Worm (Caenorhabditis elegans): Measurements from ENCODE around the gene fbxb-59.
A peak's percentile ranks its signal among the peaks of the same experiment; 100 is the strongest.

fbxb-59 gene

DNA sequence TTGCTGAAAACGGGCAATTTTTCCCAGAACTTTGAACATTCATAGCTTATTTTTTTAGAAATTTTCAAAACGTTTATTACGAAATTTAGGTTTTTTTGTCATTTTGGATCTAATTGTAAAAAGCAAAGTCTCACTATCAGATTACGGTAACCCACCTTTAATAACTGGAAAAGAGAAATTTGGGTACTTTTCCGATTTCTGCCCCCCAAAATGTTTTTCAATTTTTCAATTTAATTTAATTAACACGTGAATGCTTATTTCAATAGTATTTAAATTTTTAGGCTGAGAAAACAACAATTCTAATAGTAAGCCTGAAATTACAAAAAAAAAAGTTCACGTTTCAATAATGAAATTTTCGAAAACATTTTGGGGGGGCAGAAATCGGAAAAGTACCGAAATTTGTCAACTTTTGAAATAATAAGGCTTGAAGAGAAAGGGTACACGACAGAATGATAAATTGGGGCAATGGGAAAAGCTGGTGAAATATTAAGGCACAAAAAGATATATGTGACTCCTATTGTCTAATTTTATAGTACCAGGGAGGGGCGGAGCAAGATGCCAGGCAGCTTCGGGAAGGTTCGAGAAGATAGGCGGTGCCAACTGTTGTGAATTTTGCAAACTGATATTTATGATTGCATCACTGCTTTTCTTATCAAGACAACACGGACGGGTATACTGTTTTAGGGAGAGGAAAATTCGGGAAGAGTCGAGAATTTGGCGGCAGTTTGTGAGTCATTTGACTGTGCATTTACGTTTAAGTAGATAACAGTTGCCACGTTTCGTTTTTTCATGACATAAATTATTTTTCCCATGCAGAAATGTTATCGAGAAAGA, 41.7 kb downstream of the fbxb-59 start, which contains the start of gene F19B2.5 (continued):
- TF ChIP-seq ceh-20 (GFP tag; IDR thresholded peaks at IDR 0.05), result peak; percentile 89
- TF ChIP-seq Y75B8A.6 (GFP tag; IDR thresholded peaks at IDR 0.05), result 0 out of 2 replicates have a peak, but pooled peaks have one; percentile 20
- peak; percentile 90; the same call in 1 of the 2 replicates for TF ChIP-seq tra-1 (GFP tag; IDR thresholded peaks at IDR 0.05)
- no peak for TF ChIP-seq ZK337.2 (GFP tag; IDR thresholded peaks at IDR 0.05)
- no peak for TF ChIP-seq mxl-2 (GFP tag; conservative IDR thresholded peaks at IDR 0.05)
- no peak for TF ChIP-seq ceh-62 (tag; optimal IDR thresholded peaks at IDR 0.05)
- TF ChIP-seq lin-15B (tag; optimal IDR thresholded peaks at IDR 0.05), result no peak
- TF ChIP-seq gei-8 (GFP tag; optimal IDR thresholded peaks at IDR 0.05), result peak; percentile 60
- TF ChIP-seq mdt-29 (GFP tag; IDR thresholded peaks at IDR 0.05), result peak; percentile 100
- TF ChIP-seq T20F7.1 (GFP tag; optimal IDR thresholded peaks at IDR 0.05), result peak; percentile 49
- no peak for TF ChIP-seq zfp-2 (tag; optimal IDR thresholded peaks at IDR 0.05)
- peak; percentile 25 for TF ChIP-seq nhr-6 (tag; optimal IDR thresholded peaks at IDR 0.05)
- no peak for TF ChIP-seq attf-4 (tag; optimal IDR thresholded peaks at IDR 0.05)
- TF ChIP-seq ceh-28 (tag; optimal IDR thresholded peaks at IDR 0.05), result no peak
- no peak for TF ChIP-seq ceh-32 (tag; optimal IDR thresholded peaks at IDR 0.05; ENCODE audit: poor library complexity)
- no peak for TF ChIP-seq ceh-82 (tag; optimal IDR thresholded peaks at IDR 0.05)
- no peak for TF ChIP-seq daf-8 (GFP tag; IDR thresholded peaks at IDR 0.05)
- peak; percentile 93 for TF ChIP-seq nhr-102 (tag; optimal IDR thresholded peaks at IDR 0.05)
- TF ChIP-seq zip-11 (GFP tag; IDR thresholded peaks at IDR 0.05), result no peak
- TF ChIP-seq mdl-1 (tag; optimal IDR thresholded peaks at IDR 0.05), result no peak
- TF ChIP-seq nhr-11 (tag; optimal IDR thresholded peaks at IDR 0.05), result no peak
- TF ChIP-seq nhr-48 (tag; optimal IDR thresholded peaks at IDR 0.05), result peak; percentile 79
- TF ChIP-seq hif-1 (tag; optimal IDR thresholded peaks at IDR 0.05), result peak; percentile 33 to 48
- TF ChIP-seq pqm-1 (tag; optimal IDR thresholded peaks at IDR 0.05), result peak; percentile 11
- peak; percentile 88 for TF ChIP-seq hlh-11 (tag; optimal IDR thresholded peaks at IDR 0.05)
- TF ChIP-seq lsy-2 (tag; optimal IDR thresholded peaks at IDR 0.05), result peak in 1 of 2 experiments; percentile 53
- no peak for TF ChIP-seq Y48G9A.11 (GFP tag; IDR thresholded peaks at IDR 0.05)
- 0 out of 2 replicates have a peak, but pooled peaks have one; percentile 73 for TF ChIP-seq F44E2.7 (GFP tag; IDR thresholded peaks at IDR 0.05)
- no peak for TF ChIP-seq ZK546.5 (tag; optimal IDR thresholded peaks at IDR 0.05)
- TF ChIP-seq ztf-11 (tag; optimal IDR thresholded peaks at IDR 0.05), result no peak
- no peak for TF ChIP-seq lin-13 (GFP tag; optimal IDR thresholded peaks at IDR 0.05)
- 0 out of 2 replicates have a peak, but pooled peaks have one; percentile 40 for TF ChIP-seq nhr-41 (GFP tag; IDR thresholded peaks at IDR 0.05)
- 0 out of 2 replicates have a peak, but pooled peaks have one; percentile 6 for TF ChIP-seq hmg-1.1 (GFP tag; IDR thresholded peaks at IDR 0.05)
- TF ChIP-seq ces-1 (GFP tag; optimal IDR thresholded peaks at IDR 0.05), result no peak
- peak; percentile 62; the same call in 1 of the 2 replicates for TF ChIP-seq lin-1 (GFP tag; IDR thresholded peaks at IDR 0.05)
- TF ChIP-seq hlh-30 (tag; optimal IDR thresholded peaks at IDR 0.05; ENCODE audit: insufficient read depth), result peak; percentile 69
- TF ChIP-seq sdz-12 (GFP tag; optimal IDR thresholded peaks at IDR 0.05), result no peak

DNA sequence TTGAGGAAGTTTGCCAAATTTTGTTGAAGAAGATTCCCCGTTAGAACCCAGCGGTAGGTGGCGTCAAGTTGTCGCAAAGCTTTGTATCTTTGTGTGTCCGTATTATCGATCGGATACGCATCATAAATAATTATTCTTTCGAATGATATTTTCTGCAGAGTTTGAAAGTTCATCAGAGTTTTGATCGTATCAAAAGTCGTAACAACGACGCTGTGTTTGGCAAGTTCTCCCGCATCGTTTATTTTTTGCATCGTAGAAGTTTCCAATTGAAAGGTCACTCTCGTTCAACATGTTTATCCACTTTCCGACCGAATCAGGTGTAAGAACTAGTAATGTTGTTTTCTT, 42.9 kb downstream of the fbxb-59 start:
- TF ChIP-seq zfp-3 (GFP tag; conservative IDR thresholded peaks at IDR 0.05) (peak; percentile 90), D1046.2 (GFP tag; IDR thresholded peaks at IDR 0.05) (no peak), mep-1 (tag; optimal IDR thresholded peaks at IDR 0.05) (no peak), dmd-6 (GFP tag; IDR thresholded peaks at IDR 0.05) (peak; percentile 16; the same call in 1 of the 2 replicates), skn-1 (tag; optimal IDR thresholded peaks at IDR 0.05) (no peak), ceh-28 (tag; optimal IDR thresholded peaks at IDR 0.05) (no peak), lin-1 (GFP tag; IDR thresholded peaks at IDR 0.05) (peak; percentile 46; the same call in 1 of the 2 replicates), lim-7 (GFP tag; IDR thresholded peaks at IDR 0.05) (0 out of 2 replicates have a peak, but pooled peaks have one; percentile 23), ZK337.2 (GFP tag; IDR thresholded peaks at IDR 0.05) (0 out of 2 replicates have a peak, but pooled peaks have one; percentile 22), zip-2 (tag; optimal IDR thresholded peaks at IDR 0.05) (no peak), nhr-28 (tag; optimal IDR thresholded peaks at IDR 0.05) (no peak), F26F4.8 (GFP tag; conservative IDR thresholded peaks at IDR 0.05) (no peak), F49E8.2 (tag; optimal IDR thresholded peaks at IDR 0.05; ENCODE audit: borderline replicate concordance) (no peak), nhr-48 (tag; optimal IDR thresholded peaks at IDR 0.05) (no peak), ceh-82 (tag; optimal IDR thresholded peaks at IDR 0.05) (no peak), fkh-10 (GFP tag; optimal IDR thresholded peaks at IDR 0.05) (no peak), rbr-2 (tag; optimal IDR thresholded peaks at IDR 0.05) (no peak), T20F7.1 (GFP tag; optimal IDR thresholded peaks at IDR 0.05) (no peak), nhr-11 (tag; optimal IDR thresholded peaks at IDR 0.05) (no peak), dmd-9 (GFP tag; IDR thresholded peaks at IDR 0.05) (no peak)

Measured in whole organism, L4 larva.